Worm (Caenorhabditis elegans) whole organism, L2 larva: ENCODE measurements around the gene ifbp-1.
A peak's percentile ranks its signal among the peaks of the same experiment; 100 is the strongest.

Source experiments
- C34F6.9 ChIP-seq: fragments of 150-350 bp; optimal IDR thresholded peaks from 2 replicates; lab custom pipeline; 2014; ENCODE audit warnings: missing biosample characterization, missing genetic modification characterization
- F13H6.1 ChIP-seq: sonication (generic microtip); optimal IDR thresholded peaks from 2 replicates; lab custom pipeline; 2016; ENCODE audit warnings: missing genetic modification characterization, missing compliant biosample characterization
- ZK546.5 ChIP-seq: sonication (generic microtip); optimal IDR thresholded peaks from 2 replicates; lab custom pipeline; 2017; ENCODE audit warnings: missing biosample characterization, missing genetic modification characterization
- alr-1 ChIP-seq: fragments of 150-350 bp; optimal IDR thresholded peaks from 2 replicates; lab custom pipeline; 2014; ENCODE audit warnings: missing biosample characterization, missing genetic modification characterization
- aly-2 ChIP-seq: fragments of 150-350 bp; optimal IDR thresholded peaks from 2 replicates; lab custom pipeline; 2014; ENCODE audit warnings: missing biosample characterization, missing genetic modification characterization
- ama-1 ChIP-seq: fragments of 150-350 bp; optimal IDR thresholded peaks from 2 replicates; lab custom pipeline; 2018; ENCODE audit warnings: inconsistent platforms
- blmp-1 ChIP-seq: sonication (generic microtip); optimal IDR thresholded peaks from 2 replicates; lab custom pipeline; 2017; ENCODE audit warnings: missing genetic modification characterization, mild to moderate bottlenecking, missing compliant biosample characterization, antibody characterized with exemption, moderate library complexity; ENCODE audit not compliant: insufficient read depth
- ceh-16 ChIP-seq: fragments of 150-350 bp; optimal IDR thresholded peaks from 2 replicates; lab custom pipeline; 2014; ENCODE audit warnings: missing biosample characterization, missing genetic modification characterization
- ceh-82 ChIP-seq: fragments of 150-350 bp; optimal IDR thresholded peaks from 2 replicates; lab custom pipeline; 2014; ENCODE audit warnings: missing biosample characterization, missing genetic modification characterization
- crh-2 ChIP-seq: sonication (generic microtip); optimal IDR thresholded peaks from 2 replicates; lab custom pipeline; 2017; ENCODE audit warnings: missing biosample characterization, missing genetic modification characterization
- dmd-4 ChIP-seq: sonication (generic microtip); optimal IDR thresholded peaks from 2 replicates; lab custom pipeline; 2017; ENCODE audit warnings: missing biosample characterization, missing genetic modification characterization
- egl-27 ChIP-seq: sonication (generic microtip); optimal IDR thresholded peaks from 3 replicates; lab custom pipeline; 2017; ENCODE audit warnings: missing biosample characterization, missing genetic modification reagents, missing genetic modification characterization
- elt-1 ChIP-seq: fragments of 150-350 bp; optimal IDR thresholded peaks from 2 replicates; lab custom pipeline; 2014; ENCODE audit warnings: missing biosample characterization, missing genetic modification characterization
- elt-3 ChIP-seq: sonication (generic microtip); optimal IDR thresholded peaks from 2 replicates; lab custom pipeline; 2017; ENCODE audit warnings: missing biosample characterization, missing genetic modification characterization
- fos-1 ChIP-seq: fragments of 150-350 bp; optimal IDR thresholded peaks from 2 replicates; lab custom pipeline; 2014; ENCODE audit warnings: missing biosample characterization, missing genetic modification characterization
- gmeb-1 ChIP-seq: fragments of 150-350 bp; optimal IDR thresholded peaks from 2 replicates; lab custom pipeline; 2014; ENCODE audit warnings: missing biosample characterization, missing genetic modification characterization
- lin-13 ChIP-seq: fragments of 150-350 bp; optimal IDR thresholded peaks from 2 replicates; lab custom pipeline; 2014; ENCODE audit warnings: missing biosample characterization, missing genetic modification reagents, missing genetic modification characterization
- lin-39 ChIP-seq: fragments of 150-350 bp; optimal IDR thresholded peaks from 2 replicates; lab custom pipeline; 2014; ENCODE audit warnings: missing biosample characterization, missing genetic modification reagents, missing genetic modification characterization
- lsy-2 ChIP-seq, 2 experiments: fragments of 150-350 bp in 1 of 2; sonication (generic microtip) in 1 of 2; optimal IDR thresholded peaks; 2 replicates each; lab custom pipeline; 2014 to 2017; ENCODE audit warnings: missing biosample characterization in 2 of 2, missing genetic modification characterization in 2 of 2
- mab-5 ChIP-seq: fragments of 150-350 bp; optimal IDR thresholded peaks from 2 replicates; lab custom pipeline; 2014; ENCODE audit warnings: missing biosample characterization, missing genetic modification characterization
- mbf-1 ChIP-seq: sonication (generic microtip); optimal IDR thresholded peaks from 2 replicates; lab custom pipeline; 2017; ENCODE audit warnings: missing biosample characterization, missing genetic modification characterization
- mdl-1 ChIP-seq, 2 experiments: fragments of 150-350 bp in 1 of 2; sonication (generic microtip) in 1 of 2; optimal IDR thresholded peaks; 2 replicates each; lab custom pipeline; 2017; ENCODE audit warnings: missing biosample characterization in 2 of 2, missing genetic modification characterization in 2 of 2
- nhr-10 ChIP-seq: sonication (generic microtip); optimal IDR thresholded peaks from 2 replicates; lab custom pipeline; 2017; ENCODE audit warnings: missing biosample characterization, missing genetic modification characterization
- nhr-11 ChIP-seq: fragments of 150-350 bp; optimal IDR thresholded peaks from 2 replicates; lab custom pipeline; 2014; ENCODE audit warnings: missing biosample characterization, missing genetic modification characterization
- nhr-12 ChIP-seq: fragments of 150-350 bp; optimal IDR thresholded peaks from 2 replicates; lab custom pipeline; 2014; ENCODE audit warnings: missing biosample characterization, missing genetic modification characterization
- nhr-129 ChIP-seq: fragments of 150-350 bp; optimal IDR thresholded peaks from 2 replicates; lab custom pipeline; 2014; ENCODE audit warnings: missing biosample characterization, missing genetic modification characterization
- nhr-21 ChIP-seq: fragments of 150-350 bp; optimal IDR thresholded peaks from 2 replicates; lab custom pipeline; 2014; ENCODE audit warnings: missing biosample characterization, missing genetic modification characterization
- nhr-23 ChIP-seq: fragments of 150-350 bp; optimal IDR thresholded peaks from 2 replicates; lab custom pipeline; 2014; ENCODE audit warnings: missing biosample characterization, missing genetic modification reagents, missing genetic modification characterization
- nhr-25 ChIP-seq: fragments of 150-350 bp; sonication (generic microtip); optimal IDR thresholded peaks from 3 replicates; lab custom pipeline; 2014; ENCODE audit warnings: missing biosample characterization, missing genetic modification characterization
- nhr-6 ChIP-seq: fragments of 150-350 bp; optimal IDR thresholded peaks from 2 replicates; lab custom pipeline; 2014; ENCODE audit warnings: missing biosample characterization, missing genetic modification characterization
- nhr-77 ChIP-seq: fragments of 150-350 bp; optimal IDR thresholded peaks from 2 replicates; lab custom pipeline; 2014; ENCODE audit warnings: missing biosample characterization, missing genetic modification characterization
- peb-1 ChIP-seq: fragments of 150-350 bp; optimal IDR thresholded peaks from 2 replicates; lab custom pipeline; 2014; ENCODE audit warnings: missing biosample characterization, missing genetic modification characterization
- skn-1 ChIP-seq: sonication (generic microtip); optimal IDR thresholded peaks from 2 replicates; lab custom pipeline; 2017; ENCODE audit warnings: missing biosample characterization, missing genetic modification characterization
- sma-3 ChIP-seq: sonication (generic microtip); optimal IDR thresholded peaks from 2 replicates; lab custom pipeline; 2016; ENCODE audit warnings: missing genetic modification reagents, missing genetic modification characterization, missing compliant biosample characterization
- sma-9 ChIP-seq, 2 experiments: fragments of 150-350 bp in 1 of 2; sonication (generic microtip) in 1 of 2; optimal IDR thresholded peaks; 2 replicates each; lab custom pipeline; 2014 to 2016; ENCODE audit warnings: missing genetic modification characterization in 2 of 2, mild to moderate bottlenecking in 1 of 2, missing biosample characterization in 1 of 2, missing compliant biosample characterization in 1 of 2, missing genetic modification reagents in 1 of 2, moderate library complexity in 1 of 2
- snpc-4 ChIP-seq: fragments of 150-350 bp; optimal IDR thresholded peaks from 2 replicates; lab custom pipeline; 2014; ENCODE audit warnings: missing biosample characterization, missing genetic modification characterization
- unc-39 ChIP-seq: fragments of 150-350 bp; optimal IDR thresholded peaks from 2 replicates; lab custom pipeline; 2014; ENCODE audit warnings: missing biosample characterization, missing genetic modification characterization
- unc-55 ChIP-seq: fragments of 150-350 bp; sonication (generic microtip); optimal IDR thresholded peaks from 3 replicates; lab custom pipeline; 2014; ENCODE audit warnings: missing biosample characterization, missing genetic modification reagents, missing genetic modification characterization
- unc-62 ChIP-seq: fragments of 150-350 bp; optimal IDR thresholded peaks from 2 replicates; lab custom pipeline; 2014; ENCODE audit warnings: missing biosample characterization, missing genetic modification reagents, missing genetic modification characterization
- zag-1 ChIP-seq: fragments of 150-350 bp; optimal IDR thresholded peaks from 2 replicates; lab custom pipeline; 2014; ENCODE audit warnings: missing biosample characterization, missing genetic modification characterization
- ztf-1 ChIP-seq: fragments of 200-800 bp; sonication (Bioruptor generic); conservative IDR thresholded peaks from 2 replicates; pipeline ENCODE4 v1.3.6; 2022; ENCODE audit warnings: missing genetic modification characterization, missing compliant biosample characterization
- ztf-11 ChIP-seq: sonication (generic microtip); optimal IDR thresholded peaks from 2 replicates; lab custom pipeline; 2017; ENCODE audit warnings: missing biosample characterization, missing genetic modification characterization
- ztf-4 ChIP-seq: fragments of 150-350 bp; optimal IDR thresholded peaks from 2 replicates; lab custom pipeline; 2014; ENCODE audit warnings: missing biosample characterization, missing genetic modification characterization

Gene ifbp-1

ce11 chrV:13380980-13381379, 918 bp upstream of the ifbp-1 start, which contains the start of gene cpz-2:
Gene cpz-2 (plus strand): TSS chrV:13381189.
- TF ChIP-seq skn-1 (peak; percentile 23), nhr-25 (tag; lab: Kevin White, UChicago) (no peak), gmeb-1 (tag; lab: Kevin White, UChicago) (peak; percentile 12), fos-1 (tag; lab: Kevin White, UChicago) (peak; percentile 70), peb-1 (no peak), crh-2 (peak; percentile 21)

- TF ChIP-seq C34F6.9 (tag; lab: Kevin White, UChicago): no peak
- peak; percentile 55 for TF ChIP-seq fos-1 (tag; lab: Kevin White, UChicago)
- peak; percentile 25 for TF ChIP-seq F13H6.1 (tag; lab: Kevin White, UChicago)
- TF ChIP-seq crh-2: peak; percentile 85
- TF ChIP-seq mbf-1 (tag; lab: Kevin White, UChicago): no peak
- peak; percentile 27 for TF ChIP-seq gmeb-1 (tag; lab: Kevin White, UChicago)
- TF ChIP-seq sma-9 (GFP tag; optimal IDR thresholded peaks at IDR 0.05; lab: Kevin White, UChicago): peak; percentile 51
- TF ChIP-seq sma-9 (tag; optimal IDR thresholded peaks at IDR 0.05; lab: Kevin White, UChicago): no peak
Observed at ce11 chrV:13377130-13377529, 2.9 kb downstream of the ifbp-1 start.

- no peak for TF ChIP-seq aly-2 (tag; lab: Kevin White, UChicago)
- no peak for TF ChIP-seq nhr-12
- no peak for TF ChIP-seq ceh-82
- TF ChIP-seq unc-39 (tag; lab: Kevin White, UChicago): no peak
- TF ChIP-seq egl-27: peak; percentile 59
- no peak for TF ChIP-seq mdl-1 (tag; optimal IDR thresholded peaks at IDR 0.05; lab: Kevin White, UChicago)
- TF ChIP-seq mab-5 (tag; lab: Kevin White, UChicago): no peak
- TF ChIP-seq unc-62 (GFP tag; lab: Kevin White, UChicago): no peak
- no peak for TF ChIP-seq elt-1 (tag; lab: Kevin White, UChicago)
- no peak for TF ChIP-seq nhr-77 (tag; lab: Kevin White, UChicago)
- peak; percentile 68 for TF ChIP-seq ceh-16 (tag; lab: Kevin White, UChicago)
- no peak for TF ChIP-seq nhr-21 (tag; lab: Kevin White, UChicago)
- peak; percentile 22 for TF ChIP-seq blmp-1
- TF ChIP-seq fos-1 (tag; lab: Kevin White, UChicago): peak; percentile 24
- no peak for TF ChIP-seq lin-39 (tag; lab: Kevin White, UChicago)
- TF ChIP-seq lin-13 (GFP tag; lab: Kevin White, UChicago): peak; percentile 7
- TF ChIP-seq nhr-11 (tag; lab: Kevin White, UChicago): no peak
- no peak for TF ChIP-seq dmd-4
- no peak for TF ChIP-seq mbf-1 (tag; lab: Kevin White, UChicago)
- TF ChIP-seq nhr-25 (tag; lab: Kevin White, UChicago): peak; percentile 79
- TF ChIP-seq gmeb-1 (tag; lab: Kevin White, UChicago): no peak
- no peak for TF ChIP-seq unc-55 (GFP tag; lab: Kevin White, UChicago)
- TF ChIP-seq nhr-129 (tag; lab: Kevin White, UChicago): peak; percentile 13
- TF ChIP-seq sma-3 (GFP tag; lab: Kevin White, UChicago): peak; percentile 17
- TF ChIP-seq zag-1 (tag; lab: Kevin White, UChicago): no peak
- peak in 1 of 2 experiments; percentile 15 for TF ChIP-seq lsy-2 (tag; optimal IDR thresholded peaks at IDR 0.05; lab: Kevin White, UChicago)
- peak; percentile 43 for TF ChIP-seq sma-9 (GFP tag; optimal IDR thresholded peaks at IDR 0.05; lab: Kevin White, UChicago)
- TF ChIP-seq sma-9 (tag; optimal IDR thresholded peaks at IDR 0.05; lab: Kevin White, UChicago): no peak
- peak; percentile 62 for TF ChIP-seq F13H6.1 (tag; lab: Kevin White, UChicago)
- TF ChIP-seq ztf-1 (GFP tag; lab: Robert Waterston, UW): no peak
Observed at ce11 chrV:13375861-13376260, 4.2 kb downstream of the ifbp-1 start.

DNA sequence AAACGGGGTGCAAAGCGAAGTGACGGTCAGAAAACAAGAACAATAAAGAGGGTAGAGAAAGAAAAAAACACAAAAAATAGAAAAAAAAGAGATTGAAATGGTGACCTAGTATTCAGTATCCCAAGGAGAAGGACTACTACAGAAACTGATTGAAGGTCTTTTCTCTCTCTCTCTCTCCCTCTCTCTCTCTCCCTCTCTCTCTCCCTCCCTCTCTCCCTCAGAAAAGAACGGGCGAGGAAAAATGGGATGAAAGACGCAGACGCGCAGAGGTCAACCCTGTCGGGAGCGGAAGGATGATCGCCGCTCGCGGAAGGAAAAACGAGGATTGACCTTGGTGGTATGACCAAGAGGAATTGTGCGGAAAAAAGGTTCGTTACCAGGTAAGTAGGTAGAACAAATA, 5.5 kb downstream of the ifbp-1 start:
- TF ChIP-seq ZK546.5 (tag; lab: Kevin White, UChicago) (no peak), ztf-4 (tag; lab: Kevin White, UChicago) (no peak), blmp-1 (peak; percentile 15), nhr-21 (tag; lab: Kevin White, UChicago) (peak; percentile 52), C34F6.9 (tag; lab: Kevin White, UChicago) (no peak), lin-13 (GFP tag; lab: Kevin White, UChicago) (peak; percentile 22), sma-9 (GFP tag; optimal IDR thresholded peaks at IDR 0.05; lab: Kevin White, UChicago) (peak; percentile 62), sma-9 (tag; optimal IDR thresholded peaks at IDR 0.05; lab: Kevin White, UChicago) (no peak), mdl-1 (tag; optimal IDR thresholded peaks at IDR 0.05; lab: Kevin White, UChicago) (no peak), crh-2 (peak; percentile 58), elt-1 (tag; lab: Kevin White, UChicago) (no peak), ama-1 (no peak), unc-39 (tag; lab: Kevin White, UChicago) (no peak), alr-1 (tag; lab: Kevin White, UChicago) (no peak), nhr-12 (no peak), unc-55 (GFP tag; lab: Kevin White, UChicago) (no peak), aly-2 (tag; lab: Kevin White, UChicago) (no peak), gmeb-1 (tag; lab: Kevin White, UChicago) (no peak), dmd-4 (no peak), nhr-6 (no peak), elt-3 (tag; lab: Kevin White, UChicago) (no peak), skn-1 (no peak), peb-1 (no peak), nhr-11 (tag; lab: Kevin White, UChicago) (no peak), snpc-4 (tag; lab: Kevin White, UChicago) (no peak), mbf-1 (tag; lab: Kevin White, UChicago) (no peak), nhr-10 (tag; lab: Kevin White, UChicago) (no peak), ztf-1 (GFP tag; lab: Robert Waterston, UW) (no peak), ztf-11 (tag; lab: Kevin White, UChicago) (no peak), nhr-23 (no peak), fos-1 (tag; lab: Kevin White, UChicago) (peak; percentile 37), nhr-77 (tag; lab: Kevin White, UChicago) (no peak), unc-62 (GFP tag; lab: Kevin White, UChicago) (no peak)
